Fruit fly (Drosophila melanogaster) whole organism, embryonic: ENCODE measurements around the gene gammaCOP.

Experiments used
- Ada2b ChIP-seq: fragments of 200-800 bp; sonication (Bioruptor generic); IDR thresholded peaks from 2 replicates; pipeline ENCODE4 v1.3.6; 2022; ENCODE audit warnings: missing biosample characterization, missing genetic modification characterization
- Aef1 ChIP-seq: fragments of 200-800 bp; sonication (Bioruptor generic); IDR thresholded peaks from 3 replicates; pipeline ENCODE4 v1.3.6; 2022; ENCODE audit warnings: missing biosample characterization, missing genetic modification characterization
- CG10274 ChIP-seq: fragments of 200-800 bp; sonication (Bioruptor generic); optimal IDR thresholded peaks from 3 replicates; lab custom pipeline; 2017; ENCODE audit warnings: missing biosample characterization, mild to moderate bottlenecking, missing genetic modification characterization
- CG11695 ChIP-seq: fragments of 200-800 bp; sonication (Bioruptor generic); IDR thresholded peaks from 3 replicates; pipeline ENCODE4 v1.3.6; 2022; ENCODE audit warnings: missing biosample characterization, missing genetic modification characterization
- CG12299 ChIP-seq: fragments of 200-800 bp; sonication (Bioruptor generic); optimal IDR thresholded peaks from 2 replicates; lab custom pipeline; 2018; ENCODE audit warnings: missing biosample characterization, mild to moderate bottlenecking, missing genetic modification characterization
- CG12769 ChIP-seq: fragments of 200-800 bp; sonication (Bioruptor generic); optimal IDR thresholded peaks from 2 replicates; lab custom pipeline; 2019; ENCODE audit warnings: missing biosample characterization, mild to moderate bottlenecking, missing genetic modification characterization, moderate library complexity
- CG14710 ChIP-seq: fragments of 200-800 bp; sonication (Bioruptor generic); optimal IDR thresholded peaks from 3 replicates; lab custom pipeline; 2019; ENCODE audit warnings: missing biosample characterization, mild to moderate bottlenecking, missing genetic modification characterization, moderate library complexity
- CG14860 ChIP-seq: fragments of 200-800 bp; sonication (Bioruptor generic); IDR thresholded peaks from 3 replicates; pipeline ENCODE4 v1.3.6; 2022; ENCODE audit warnings: missing biosample characterization, missing genetic modification characterization; ENCODE audit not compliant: partially characterized antibody
- CG1647 ChIP-seq: fragments of 200-800 bp; sonication (Bioruptor generic); optimal IDR thresholded peaks from 3 replicates; lab custom pipeline; 2016; ENCODE audit warnings: missing biosample characterization, missing genetic modification characterization
- CG16779 ChIP-seq: fragments of 200-800 bp; sonication (Bioruptor generic); IDR thresholded peaks from 2 replicates; pipeline ENCODE4 v1.3.6; 2022; ENCODE audit warnings: missing biosample characterization, missing genetic modification characterization
- CG31365 ChIP-seq: fragments of 200-800 bp; sonication (Bioruptor generic); optimal IDR thresholded peaks from 2 replicates; lab custom pipeline; 2018; ENCODE audit warnings: missing biosample characterization, mild to moderate bottlenecking, missing genetic modification characterization
- CG34422 ChIP-seq: fragments of 200-800 bp; sonication (Bioruptor generic); IDR thresholded peaks from 3 replicates; pipeline ENCODE4 v1.3.6; 2022; ENCODE audit warnings: missing biosample characterization, missing genetic modification characterization
- CG4854 ChIP-seq: fragments of 200-800 bp; sonication (Bioruptor generic); optimal IDR thresholded peaks from 2 replicates; lab custom pipeline; 2016; ENCODE audit warnings: missing biosample characterization, missing genetic modification characterization, inconsistent platforms
- CG5953 ChIP-seq: fragments of 200-800 bp; sonication (Bioruptor generic); IDR thresholded peaks from 2 replicates; pipeline ENCODE4 v1.3.6; 2022; ENCODE audit warnings: missing biosample characterization, missing genetic modification characterization
- Chrac-16 ChIP-seq: fragments of 200-800 bp; sonication (Bioruptor generic); optimal IDR thresholded peaks from 3 replicates; lab custom pipeline; 2016; ENCODE audit warnings: missing biosample characterization, missing genetic modification characterization
- Doc3 ChIP-seq: fragments of 200-800 bp; sonication (Bioruptor generic); IDR thresholded peaks from 3 replicates; pipeline ENCODE4 v1.3.6; 2022; ENCODE audit warnings: missing biosample characterization, missing genetic modification characterization; ENCODE audit not compliant: partially characterized antibody
- Eip74EF ChIP-seq, 2 experiments: fragments of 200-800 bp in 1 of 2; fragments of >200 bp in 1 of 2; sonication (Bioruptor generic) in 1 of 2; optimal IDR thresholded peaks; 2 replicates each; lab custom pipeline; 2017 to 2019; ENCODE audit warnings: missing biosample characterization in 2 of 2, missing genetic modification characterization in 2 of 2, mild to moderate bottlenecking in 1 of 2, moderate library complexity in 1 of 2
- Fer1 ChIP-seq: fragments of 200-800 bp; sonication (Bioruptor generic); optimal IDR thresholded peaks from 2 replicates; lab custom pipeline; 2017; ENCODE audit warnings: missing biosample characterization, mild to moderate bottlenecking, missing genetic modification characterization
- Fer3 ChIP-seq: fragments of 200-800 bp; sonication (Bioruptor generic); optimal IDR thresholded peaks from 2 replicates; lab custom pipeline; 2018; ENCODE audit warnings: missing biosample characterization, mild to moderate bottlenecking, missing genetic modification characterization, moderate library complexity
- Gsc ChIP-seq: fragments of 200-800 bp; sonication (Bioruptor generic); IDR thresholded peaks from 2 replicates; pipeline ENCODE4 v1.3.6; 2022; ENCODE audit warnings: missing biosample characterization, missing genetic modification characterization
- Gug ChIP-seq: fragments of 200-800 bp; sonication (Bioruptor generic); IDR thresholded peaks from 4 replicates; pipeline ENCODE4 v1.3.6; 2022; ENCODE audit warnings: missing biosample characterization, missing genetic modification characterization
- H15 ChIP-seq: fragments of 200-800 bp; sonication (Bioruptor generic); IDR thresholded peaks from 3 replicates; pipeline ENCODE4 v1.3.6; 2022; ENCODE audit warnings: missing biosample characterization, missing genetic modification characterization
- HLH4C ChIP-seq: fragments of 200-800 bp; sonication (Bioruptor generic); IDR thresholded peaks from 3 replicates; pipeline ENCODE4 v1.3.6; 2022; ENCODE audit warnings: missing biosample characterization, missing genetic modification characterization; ENCODE audit not compliant: partially characterized antibody
- HmgD ChIP-seq: fragments of 200-800 bp; sonication (Bioruptor generic); optimal IDR thresholded peaks from 3 replicates; lab custom pipeline; 2016; ENCODE audit warnings: missing biosample characterization, missing genetic modification characterization
- Hr51 ChIP-seq, 2 experiments: fragments of 200-800 bp; sonication (Bioruptor generic); optimal IDR thresholded peaks; 2 replicates in 1 of 2; 3 replicates in 1 of 2; lab custom pipeline; 2016 to 2018; ENCODE audit warnings: missing biosample characterization in 2 of 2, missing genetic modification characterization in 2 of 2, mild to moderate bottlenecking in 1 of 2, moderate library complexity in 1 of 2
- Mes4 ChIP-seq: fragments of 200-800 bp; sonication (Bioruptor generic); optimal IDR thresholded peaks from 2 replicates; lab custom pipeline; 2016; ENCODE audit warnings: missing biosample characterization, missing genetic modification characterization
- Mrtf ChIP-seq: fragments of 200-800 bp; sonication (Bioruptor generic); IDR thresholded peaks from 3 replicates; pipeline ENCODE4 v1.3.6; 2022; ENCODE audit warnings: missing biosample characterization, missing genetic modification characterization
- Nf-YA ChIP-seq: fragments of 200-800 bp; sonication (Bioruptor generic); IDR thresholded peaks from 2 replicates; pipeline ENCODE4 v1.3.6; 2022; ENCODE audit warnings: missing biosample characterization, missing genetic modification characterization
- Ravus ChIP-seq: fragments of 200-800 bp; sonication (Bioruptor generic); IDR thresholded peaks from 2 replicates; pipeline ENCODE4 v1.3.6; 2022; ENCODE audit warnings: missing biosample characterization, missing genetic modification characterization
- Tbp ChIP-seq: fragments of >200 bp; optimal IDR thresholded peaks from 2 replicates; lab custom pipeline; 2018; ENCODE audit warnings: missing biosample characterization, missing genetic modification characterization
- Xbp1 ChIP-seq: fragments of 200-800 bp; sonication (Bioruptor generic); optimal IDR thresholded peaks from 3 replicates; lab custom pipeline; 2016; ENCODE audit warnings: missing biosample characterization, mild to moderate bottlenecking, missing genetic modification characterization
- al ChIP-seq: fragments of 200-800 bp; sonication (Bioruptor generic); IDR thresholded peaks from 2 replicates; pipeline ENCODE4 v1.3.6; 2022; ENCODE audit warnings: missing biosample characterization, missing genetic modification characterization
- btn ChIP-seq: fragments of 200-800 bp; sonication (Bioruptor generic); optimal IDR thresholded peaks from 2 replicates; lab custom pipeline; 2016; ENCODE audit warnings: missing biosample characterization, missing genetic modification characterization
- cg ChIP-seq: fragments of 200-800 bp; sonication (Bioruptor generic); optimal IDR thresholded peaks from 3 replicates; lab custom pipeline; 2019; ENCODE audit warnings: missing biosample characterization, mild to moderate bottlenecking, missing genetic modification characterization, moderate library complexity
- da ChIP-seq: fragments of 200-800 bp; sonication (Bioruptor generic); optimal IDR thresholded peaks from 2 replicates; lab custom pipeline; 2016; ENCODE audit warnings: missing biosample characterization, missing genetic modification characterization
- dan ChIP-seq: fragments of 200-800 bp; sonication (Bioruptor generic); IDR thresholded peaks from 2 replicates; pipeline ENCODE4 v1.3.6; 2022; ENCODE audit warnings: missing biosample characterization, missing genetic modification characterization
- gcm2 ChIP-seq: fragments of 200-800 bp; sonication (Bioruptor generic); optimal IDR thresholded peaks from 2 replicates; lab custom pipeline; 2016; ENCODE audit warnings: missing biosample characterization, missing genetic modification characterization
- gem ChIP-seq: fragments of 200-800 bp; sonication (Bioruptor generic); optimal IDR thresholded peaks from 2 replicates; lab custom pipeline; 2019; ENCODE audit warnings: missing biosample characterization, mild to moderate bottlenecking, missing genetic modification characterization, moderate library complexity
- grau ChIP-seq: fragments of 200-800 bp; optimal IDR thresholded peaks from 3 replicates; lab custom pipeline; 2019; ENCODE audit warnings: missing biosample characterization, mild to moderate bottlenecking, missing genetic modification characterization, moderate library complexity
- grn ChIP-seq: fragments of 200-800 bp; sonication (Bioruptor generic); optimal IDR thresholded peaks from 3 replicates; lab custom pipeline; 2017; ENCODE audit warnings: missing biosample characterization, missing genetic modification characterization
- ind ChIP-seq: fragments of 200-800 bp; sonication (Bioruptor generic); optimal IDR thresholded peaks from 3 replicates; lab custom pipeline; 2016; ENCODE audit warnings: missing biosample characterization, missing genetic modification characterization
- inv ChIP-seq: fragments of 200-800 bp; sonication (Bioruptor generic); IDR thresholded peaks from 2 replicates; pipeline ENCODE4 v1.3.6; 2022; ENCODE audit warnings: missing biosample characterization, missing genetic modification characterization; ENCODE audit not compliant: partially characterized antibody
- lilli ChIP-seq: fragments of 200-800 bp; sonication (Bioruptor generic); optimal IDR thresholded peaks from 3 replicates; lab custom pipeline; 2016; ENCODE audit warnings: missing biosample characterization, missing genetic modification characterization
- lmd ChIP-seq: fragments of 200-800 bp; sonication (Bioruptor generic); IDR thresholded peaks from 2 replicates; pipeline ENCODE4 v1.3.6; 2022; ENCODE audit warnings: missing biosample characterization, missing genetic modification characterization
- p53 ChIP-seq: fragments of 200-800 bp; sonication (Bioruptor generic); optimal IDR thresholded peaks from 2 replicates; lab custom pipeline; 2016; ENCODE audit warnings: missing biosample characterization, missing genetic modification characterization
- row ChIP-seq: fragments of 200-800 bp; sonication (Bioruptor generic); IDR thresholded peaks from 3 replicates; pipeline ENCODE4 v1.3.6; 2022; ENCODE audit warnings: missing biosample characterization, missing genetic modification characterization
- slp2 ChIP-seq: fragments of 200-800 bp; sonication (Bioruptor generic); optimal IDR thresholded peaks from 2 replicates; lab custom pipeline; 2016; ENCODE audit warnings: missing biosample characterization, missing genetic modification characterization
- sr ChIP-seq: fragments of 200-800 bp; sonication (Bioruptor generic); IDR thresholded peaks from 3 replicates; pipeline ENCODE4 v1.3.6; 2022; ENCODE audit warnings: missing biosample characterization, missing genetic modification characterization
- stwl ChIP-seq: fragments of 200-800 bp; sonication (Bioruptor generic); optimal IDR thresholded peaks from 3 replicates; lab custom pipeline; 2018; ENCODE audit warnings: missing biosample characterization, mild to moderate bottlenecking, missing genetic modification characterization, moderate library complexity
- usp ChIP-seq: fragments of >200 bp; optimal IDR thresholded peaks from 2 replicates; lab custom pipeline; 2017; ENCODE audit warnings: missing biosample characterization, missing genetic modification characterization
- wdn ChIP-seq: fragments of 200-800 bp; sonication (Bioruptor generic); IDR thresholded peaks from 2 replicates; pipeline ENCODE4 v1.3.6; 2022; ENCODE audit warnings: missing biosample characterization, missing genetic modification characterization

Gene gammaCOP

DNA sequence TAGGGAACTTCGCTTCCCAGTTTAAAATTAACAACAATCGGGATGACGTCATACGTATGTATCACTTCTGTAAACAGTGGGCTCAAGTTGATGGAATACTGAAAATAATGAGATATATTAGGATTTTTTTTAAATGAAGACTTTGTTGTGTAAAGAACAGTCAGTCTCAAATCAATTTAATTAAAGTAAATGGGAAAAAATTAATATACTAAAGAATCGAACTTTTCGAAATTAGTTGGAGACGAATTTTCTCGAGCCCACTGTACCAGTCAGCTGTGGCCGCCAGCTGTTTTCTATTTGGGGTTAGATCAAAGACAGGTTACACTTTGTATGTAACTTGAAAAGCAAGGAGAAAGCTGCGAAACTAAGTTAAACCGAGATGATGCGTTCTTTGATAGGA lies 16.4 kb downstream of the gammaCOP start, which contains the start of gene CG1635 (continued):
- peak; percentile 99 for TF ChIP-seq wdn
- peak; percentile 72 for TF ChIP-seq p53 (GFP tag; lab: Kevin White, UChicago)
- peak; percentile 90 for TF ChIP-seq dan (GFP tag; lab: Robert Waterston, UW)
- peak; percentile 95 for TF ChIP-seq btn
- TF ChIP-seq H15 (GFP tag; lab: Robert Waterston, UW): peak; percentile 99
- TF ChIP-seq usp (GFP tag; lab: Kevin White, UChicago): no peak
- TF ChIP-seq lmd (GFP tag; lab: Robert Waterston, UW): peak; percentile 99
- TF ChIP-seq CG11695: peak; percentile 99
- peak; percentile 98 for TF ChIP-seq Nf-YA
- peak; percentile 100 for TF ChIP-seq gem
- peak; percentile 99 for TF ChIP-seq CG5953 (GFP tag; lab: Robert Waterston, UW)
- peak; percentile 100 for TF ChIP-seq Fer3
- TF ChIP-seq sr: peak; percentile 97
- peak; percentile 99 for TF ChIP-seq CG34422 (GFP tag; lab: Robert Waterston, UW)
- TF ChIP-seq al (GFP tag; lab: Robert Waterston, UW): peak; percentile 99
- TF ChIP-seq Doc3 (GFP tag; lab: Robert Waterston, UW): peak; percentile 44; the same call in 1 of the 3 replicates
- TF ChIP-seq CG31365 (tag; lab: Kevin White, UChicago): peak; percentile 94
- no peak for TF ChIP-seq grn (GFP tag; lab: Kevin White, UChicago)
- peak; percentile 98 for TF ChIP-seq CG14710
- TF ChIP-seq CG16779 (GFP tag; lab: Robert Waterston, UW): peak; percentile 98
- peak; percentile 97 for TF ChIP-seq CG4854
- peak; percentile 99 for TF ChIP-seq Xbp1 (GFP tag; lab: Kevin White, UChicago)
- peak; percentile 100 for TF ChIP-seq Fer1 (GFP tag; lab: Kevin White, UChicago)
- peak; percentile 97 for TF ChIP-seq slp2 (GFP tag; lab: Kevin White, UChicago)
- peak in 1 of 2 experiments; percentile 98 for TF ChIP-seq Eip74EF (GFP tag; optimal IDR thresholded peaks at IDR 0.05; lab: Kevin White, UChicago)
- TF ChIP-seq Ada2b (GFP tag; lab: Robert Waterston, UW): peak; percentile 99
- TF ChIP-seq Hr51 (GFP tag; optimal IDR thresholded peaks at IDR 0.05; lab: Kevin White, UChicago): peak; percentile 98 to 100
- peak; percentile 97 for TF ChIP-seq gcm2 (GFP tag; lab: Kevin White, UChicago)
- TF ChIP-seq cg (GFP tag; lab: Kevin White, UChicago): peak; percentile 4
- peak; percentile 98 for TF ChIP-seq Ravus (GFP tag; lab: Robert Waterston, UW)
- peak; percentile 99 for TF ChIP-seq CG12769 (tag; lab: Kevin White, UChicago)
- no peak for TF ChIP-seq Tbp (GFP tag; lab: Kevin White, UChicago)
- peak; percentile 94 for TF ChIP-seq Gsc (GFP tag; lab: Robert Waterston, UW)
- TF ChIP-seq Gug (GFP tag; lab: Robert Waterston, UW): peak; percentile 96
- TF ChIP-seq HLH4C (GFP tag; lab: Robert Waterston, UW): peak; percentile 32; the same call in 2 of the 3 replicates
- TF ChIP-seq Aef1 (GFP tag; lab: Robert Waterston, UW): peak; percentile 99
- peak; percentile 98 for TF ChIP-seq Chrac-16 (GFP tag; lab: Kevin White, UChicago)
- peak; percentile 75 for TF ChIP-seq stwl (tag; lab: Kevin White, UChicago)
- peak; percentile 96 for TF ChIP-seq CG1647
- TF ChIP-seq HmgD (GFP tag; lab: Kevin White, UChicago): peak; percentile 92
- peak; percentile 99 for TF ChIP-seq grau
- peak; percentile 97 for TF ChIP-seq da
- TF ChIP-seq CG12299 (tag; lab: Kevin White, UChicago): peak; percentile 100
- TF ChIP-seq lilli (GFP tag; lab: Kevin White, UChicago): peak; percentile 99
- peak; percentile 98 for TF ChIP-seq Mes4 (GFP tag; lab: Kevin White, UChicago)
- TF ChIP-seq row (GFP tag; lab: Robert Waterston, UW): peak; percentile 100
- TF ChIP-seq CG14860 (GFP tag; lab: Robert Waterston, UW): peak; percentile 58; the same call in 2 of the 3 replicates
- TF ChIP-seq ind (GFP tag; lab: Kevin White, UChicago): peak; percentile 99
- TF ChIP-seq Mrtf: peak; percentile 99
- TF ChIP-seq CG10274 (GFP tag; lab: Kevin White, UChicago): peak; percentile 94
- TF ChIP-seq inv (GFP tag; lab: Robert Waterston, UW): peak; percentile 56
